Fruit fly (Drosophila melanogaster): ENCODE measurements around the gene Itgbn.

dm6 chr2L:21034388-21034787, 18.4 kb upstream of the Itgbn start:
- no peak for TF ChIP-seq Sp1 (GFP tag; optimal IDR thresholded peaks at IDR 0.05)
- no peak for TF ChIP-seq Hr78 (GFP tag; optimal IDR thresholded peaks at IDR 0.05)
- TF ChIP-seq dl (GFP tag; optimal IDR thresholded peaks at IDR 0.05; ENCODE audit: insufficient read depth in 1 of 2, partially characterized antibody in 2 of 2) = no peak
- no peak for TF ChIP-seq Rel (GFP tag; optimal IDR thresholded peaks at IDR 0.05)
- no peak for TF ChIP-seq Rel (tag; optimal IDR thresholded peaks at IDR 0.05)
- TF ChIP-seq usp (GFP tag; optimal IDR thresholded peaks at IDR 0.05) = no peak
- TF ChIP-seq psq (GFP tag; optimal IDR thresholded peaks at IDR 0.05) = no peak
- no peak for TF ChIP-seq br (GFP tag; optimal IDR thresholded peaks at IDR 0.05)
- TF ChIP-seq rgr (GFP tag; optimal IDR thresholded peaks at IDR 0.05) = no peak
